Fruit fly (Drosophila melanogaster) whole organism, embryonic: ENCODE data around the gene Cyp318a1.

ENCODE experiments used
- CG2202 ChIP-seq: fragments of 200-800 bp; sonication (Bioruptor generic); optimal IDR thresholded peaks from 2 replicates; lab custom pipeline; 2018; ENCODE audit warnings: missing biosample characterization, mild to moderate bottlenecking, missing genetic modification characterization
- CG8089 ChIP-seq: fragments of 200-800 bp; sonication (Bioruptor generic); optimal IDR thresholded peaks from 3 replicates; lab custom pipeline; 2016; ENCODE audit warnings: missing biosample characterization, missing genetic modification characterization
- Dll ChIP-seq: fragments of 200-800 bp; sonication (Bioruptor generic); IDR thresholded peaks from 4 replicates; pipeline ENCODE4 v1.3.6; 2022; ENCODE audit warnings: missing biosample characterization, missing genetic modification characterization; ENCODE audit not compliant: partially characterized antibody
- Dp ChIP-seq: fragments of 200-800 bp; sonication (Bioruptor generic); optimal IDR thresholded peaks from 2 replicates; lab custom pipeline; 2018; ENCODE audit warnings: missing biosample characterization, mild to moderate bottlenecking, missing genetic modification characterization, moderate library complexity
- Drgx ChIP-seq: fragments of 200-800 bp; sonication (Bioruptor generic); IDR thresholded peaks from 2 replicates; pipeline ENCODE4 v1.3.6; 2022; ENCODE audit warnings: missing biosample characterization, missing genetic modification characterization
- Kr ChIP-seq: fragments of 200-800 bp; sonication (Bioruptor generic); optimal IDR thresholded peaks from 2 replicates; lab custom pipeline; 2017; ENCODE audit warnings: missing biosample characterization, mild to moderate bottlenecking, missing genetic modification characterization
- Stat92E ChIP-seq, 3 experiments: fragments of >200 bp in 2 of 3; fragments of 200-800 bp in 1 of 3; sonication (Bioruptor generic) in 1 of 3; optimal IDR thresholded peaks; 2 replicates each; lab custom pipeline; 2017 to 2019; ENCODE audit warnings: missing biosample characterization in 3 of 3, missing genetic modification characterization in 3 of 3, mild to moderate bottlenecking in 1 of 3, moderate library complexity in 1 of 3
- esg ChIP-seq: fragments of 200-800 bp; sonication (Bioruptor generic); conservative IDR thresholded peaks from 2 replicates; pipeline ENCODE4 v1.3.6; 2022; ENCODE audit warnings: missing biosample characterization, missing genetic modification characterization
- ham ChIP-seq: fragments of 200-800 bp; sonication (Bioruptor generic); IDR thresholded peaks from 2 replicates; pipeline ENCODE4 v1.3.6; 2022; ENCODE audit warnings: missing biosample characterization, missing genetic modification characterization
- hkb ChIP-seq, 2 experiments: fragments of 200-800 bp in 1 of 2; fragments of >200 bp in 1 of 2; sonication (Bioruptor generic) in 1 of 2; IDR thresholded peaks in 1 of 2; optimal IDR thresholded peaks in 1 of 2; 2 replicates each; pipeline versions ENCODE4 v1.3.6 to Lab custom; 2017 to 2022; ENCODE audit warnings: missing biosample characterization in 1 of 2, missing genetic modification characterization in 1 of 2
- sd ChIP-seq: fragments of 200-800 bp; sonication (Bioruptor generic); optimal IDR thresholded peaks from 3 replicates; lab custom pipeline; 2018; ENCODE audit warnings: missing biosample characterization, mild to moderate bottlenecking, missing genetic modification characterization, moderate library complexity
- tgo ChIP-seq: fragments of 200-800 bp; sonication (Bioruptor generic); IDR thresholded peaks from 3 replicates; pipeline ENCODE4 v1.3.6; 2022; ENCODE audit warnings: missing biosample characterization, missing genetic modification characterization

The Cyp318a1 gene

DNA sequence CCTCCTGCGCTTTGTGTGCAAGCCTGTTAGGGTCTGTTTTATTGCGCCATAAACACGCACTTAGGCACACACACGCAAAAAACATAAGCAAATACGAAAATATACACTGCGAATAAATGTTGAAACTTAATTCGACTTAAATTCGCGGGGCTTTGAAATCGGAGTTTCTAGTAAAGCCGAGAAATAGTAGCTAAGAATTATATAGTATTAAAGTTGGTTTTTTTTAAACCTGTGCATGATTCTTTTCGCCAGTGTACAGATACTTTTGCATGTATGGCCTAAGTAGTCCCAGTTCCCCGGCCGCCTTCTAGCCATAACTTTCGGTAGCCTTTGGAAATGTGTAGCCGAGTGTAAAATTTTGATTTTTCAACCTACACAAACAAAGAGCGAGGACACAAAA is 52.0 kb downstream of the Cyp318a1 start (continued):
- TF ChIP-seq Drgx (GFP tag; lab: Robert Waterston, UW): no peak
- no peak for TF ChIP-seq hkb (optimal IDR thresholded peaks at IDR 0.05; lab: Kevin White, UChicago)
- 0 out of 2 replicates have a peak, but pooled peaks have one; percentile 14 for TF ChIP-seq hkb (GFP tag; IDR thresholded peaks at IDR 0.05; lab: Robert Waterston, UW)
- TF ChIP-seq tgo (GFP tag; lab: Robert Waterston, UW): no peak
- no peak for TF ChIP-seq CG8089 (GFP tag; lab: Kevin White, UChicago)
- no peak for TF ChIP-seq Kr
- no peak for TF ChIP-seq Stat92E (GFP tag; optimal IDR thresholded peaks at IDR 0.05; lab: Kevin White, UChicago)
- TF ChIP-seq Dp: no peak
- no peak for TF ChIP-seq Dll (GFP tag; lab: Robert Waterston, UW)
- TF ChIP-seq esg: no peak
- TF ChIP-seq sd: no peak
- no peak for TF ChIP-seq CG2202
- TF ChIP-seq ham (GFP tag; lab: Robert Waterston, UW): no peak
